Worm (Caenorhabditis elegans): ENCODE data around the gene C02B8.7.

Gene C02B8.7

DNA sequence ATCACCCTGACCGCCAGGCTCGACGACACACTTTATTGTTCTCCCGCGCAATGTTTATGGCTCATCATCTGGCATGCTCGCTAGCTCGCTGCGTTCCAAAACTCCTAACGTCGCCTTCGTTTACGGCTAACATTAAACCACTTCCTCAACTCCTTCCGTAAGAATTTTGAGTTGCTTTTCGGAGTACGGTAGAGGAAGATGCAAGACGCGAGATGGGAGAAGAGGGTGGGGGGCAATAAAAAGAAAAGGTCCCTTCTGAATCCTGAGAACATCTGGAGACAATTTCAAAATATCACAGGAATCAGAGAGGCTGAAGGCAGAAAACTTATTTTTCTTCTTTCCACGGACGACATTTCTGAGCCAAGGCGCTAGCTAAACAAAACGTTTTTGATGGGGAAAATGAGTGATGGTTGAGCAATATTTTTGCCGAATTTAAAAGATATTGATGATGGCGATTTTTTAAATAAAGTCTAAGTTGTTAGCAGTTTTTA is 19.8 kb downstream of the C02B8.7 start:
- TF ChIP-seq ets-7 (tag; optimal IDR thresholded peaks at IDR 0.05): no peak
- TF ChIP-seq tbx-11 (GFP tag; IDR thresholded peaks at IDR 0.05): no peak
- no peak for TF ChIP-seq ceh-36 (tag; optimal IDR thresholded peaks at IDR 0.05)

- TF ChIP-seq F13C5.2 (tag; optimal IDR thresholded peaks at IDR 0.05) (no peak), B0310.2 (tag; optimal IDR thresholded peaks at IDR 0.05) (no peak)
These were observed 21.5 kb downstream of the C02B8.7 start, which contains the start of gene hlh-8 for ce11 chrX:8116157-8116556. Gene hlh-8 (plus strand): TSS chrX:8116457.

- TF ChIP-seq ama-1 (optimal IDR thresholded peaks at IDR 0.05): no peak
- TF ChIP-seq tra-4 (tag; optimal IDR thresholded peaks at IDR 0.05): no peak
- TF ChIP-seq ets-7 (tag; optimal IDR thresholded peaks at IDR 0.05): no peak
- TF ChIP-seq ceh-13 (GFP tag; optimal IDR thresholded peaks at IDR 0.05): no peak
- TF ChIP-seq hmbx-1 (tag; optimal IDR thresholded peaks at IDR 0.05): no peak
- no peak for TF ChIP-seq tbx-37 (GFP tag; conservative IDR thresholded peaks at IDR 0.05)
These were observed 27.5 kb downstream of the C02B8.7 start, which contains the start of gene K07E3.1 for ce11 chrX:8110193-8110592. Gene K07E3.1 (plus strand): TSS chrX:8110439.

- TF ChIP-seq F13C5.2 (tag; optimal IDR thresholded peaks at IDR 0.05) (no peak), ets-7 (tag; optimal IDR thresholded peaks at IDR 0.05) (no peak), scrt-1 (GFP tag; IDR thresholded peaks at IDR 0.05) (no peak), ceh-36 (tag; optimal IDR thresholded peaks at IDR 0.05) (no peak), sea-1 (GFP tag; conservative IDR thresholded peaks at IDR 0.05) (no peak), hmg-4 (GFP tag; optimal IDR thresholded peaks at IDR 0.05) (no peak), B0310.2 (tag; optimal IDR thresholded peaks at IDR 0.05) (no peak)
These were observed 28.1 kb downstream of the C02B8.7 start for ce11 chrX:8109531-8109930.

DNA sequence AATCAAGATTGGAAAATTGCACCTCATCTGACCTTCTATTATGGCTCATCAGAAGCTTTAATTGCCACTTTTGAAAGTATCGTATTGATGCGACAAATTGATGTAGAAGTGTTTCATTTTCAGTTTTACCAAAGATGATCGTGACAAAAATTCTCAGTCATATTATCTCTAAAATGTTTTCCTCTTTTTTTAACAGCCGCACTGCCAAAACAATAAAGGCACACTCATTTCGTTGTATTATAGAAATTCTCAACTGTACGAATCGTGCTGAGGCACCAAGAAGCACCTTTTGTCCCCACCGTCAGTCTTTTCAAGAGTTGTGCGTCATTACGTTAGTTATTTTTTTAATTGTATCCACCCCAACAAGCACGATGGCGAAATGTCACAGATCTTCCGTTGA is 29.8 kb downstream of the C02B8.7 start, which contains the start of gene K07E3.9:
Gene K07E3.9, plus strand, starts transcription at position 301 of the 400 bp plus-strand sequence.
- TF ChIP-seq tbx-11 (GFP tag; IDR thresholded peaks at IDR 0.05) (no peak), hmg-4 (GFP tag; optimal IDR thresholded peaks at IDR 0.05) (no peak), scrt-1 (GFP tag; IDR thresholded peaks at IDR 0.05) (no peak), ama-1 (optimal IDR thresholded peaks at IDR 0.05) (no peak), pes-1 (GFP tag; IDR thresholded peaks at IDR 0.05) (no peak), tra-4 (tag; optimal IDR thresholded peaks at IDR 0.05) (no peak), ets-7 (tag; optimal IDR thresholded peaks at IDR 0.05) (no peak), flt-1 (GFP tag; IDR thresholded peaks at IDR 0.05) (no peak), ceh-36 (tag; optimal IDR thresholded peaks at IDR 0.05) (no peak), B0310.2 (tag; optimal IDR thresholded peaks at IDR 0.05) (no peak), aly-1 (tag; optimal IDR thresholded peaks at IDR 0.05) (no peak), sea-1 (GFP tag; conservative IDR thresholded peaks at IDR 0.05) (no peak), tbx-37 (GFP tag; conservative IDR thresholded peaks at IDR 0.05) (no peak), ceh-13 (GFP tag; optimal IDR thresholded peaks at IDR 0.05) (no peak)

DNA sequence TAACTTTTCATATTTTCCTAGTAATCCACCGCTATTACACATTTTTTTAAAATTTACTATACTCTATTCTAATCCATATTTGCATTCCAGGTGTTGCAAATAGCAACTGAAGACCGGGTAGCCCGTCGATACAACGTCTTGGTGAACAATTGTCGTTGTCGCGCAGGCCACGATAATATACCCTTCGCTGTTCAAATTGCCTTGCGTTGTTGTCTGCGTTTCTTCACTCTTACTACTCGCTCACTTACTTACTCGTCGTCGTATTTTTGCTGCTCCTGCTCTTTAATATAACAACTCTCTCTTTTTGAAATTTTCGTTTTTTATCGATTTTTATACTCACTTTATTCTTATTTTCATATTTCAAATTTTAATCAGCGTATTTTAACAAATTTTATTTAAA is 33.8 kb downstream of the C02B8.7 start, which contains the start of gene K07E3.2:
Gene K07E3.2, plus strand, starts transcription at position 400 of the 400 bp plus-strand sequence.
- TF ChIP-seq F13C5.2 (tag; optimal IDR thresholded peaks at IDR 0.05): no peak
- no peak for TF ChIP-seq ets-7 (tag; optimal IDR thresholded peaks at IDR 0.05)
- TF ChIP-seq ama-1 (optimal IDR thresholded peaks at IDR 0.05): no peak
- TF ChIP-seq tbx-11 (GFP tag; IDR thresholded peaks at IDR 0.05): no peak
- TF ChIP-seq scrt-1 (GFP tag; IDR thresholded peaks at IDR 0.05): no peak

DNA sequence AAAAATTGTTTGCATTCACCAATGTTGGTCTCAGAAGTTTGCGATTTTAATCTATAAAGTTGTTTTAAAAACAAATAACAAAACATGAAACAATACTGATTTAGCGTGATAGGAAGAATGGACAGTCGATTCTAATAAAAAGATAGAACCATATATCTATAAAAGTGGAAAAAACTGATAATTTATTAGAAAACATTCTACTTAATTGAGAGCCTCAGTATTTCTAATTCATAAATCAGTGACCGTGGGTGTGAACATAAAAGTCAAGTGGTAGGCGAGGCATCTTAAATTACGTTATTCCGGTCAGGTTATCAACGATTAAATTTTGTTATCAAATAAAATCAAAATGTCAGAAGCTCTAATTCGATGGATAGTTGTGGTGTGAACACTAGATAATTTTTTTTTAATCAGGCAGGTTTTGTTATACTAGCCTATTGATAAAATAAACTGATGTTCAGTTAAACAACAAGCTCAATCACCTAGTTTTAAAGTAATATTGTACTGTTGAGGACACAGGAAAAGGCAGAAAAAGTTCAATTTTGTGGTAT is 38.8 kb downstream of the C02B8.7 start, which contains the start of gene catp-5:
Gene catp-5, minus strand, starts transcription at position 51 of the 548 bp plus-strand sequence.
- TF ChIP-seq F13C5.2 (tag; optimal IDR thresholded peaks at IDR 0.05): no peak
- no peak for TF ChIP-seq tbx-37 (GFP tag; conservative IDR thresholded peaks at IDR 0.05)
- no peak for TF ChIP-seq ceh-13 (GFP tag; optimal IDR thresholded peaks at IDR 0.05)
- TF ChIP-seq sea-1 (GFP tag; conservative IDR thresholded peaks at IDR 0.05): no peak
- TF ChIP-seq B0310.2 (tag; optimal IDR thresholded peaks at IDR 0.05): no peak
- TF ChIP-seq hmg-4 (GFP tag; optimal IDR thresholded peaks at IDR 0.05): no peak
- no peak for TF ChIP-seq pes-1 (GFP tag; IDR thresholded peaks at IDR 0.05)
- no peak for TF ChIP-seq scrt-1 (GFP tag; IDR thresholded peaks at IDR 0.05)
- TF ChIP-seq aly-1 (tag; optimal IDR thresholded peaks at IDR 0.05): no peak
- TF ChIP-seq hnd-1 (tag; optimal IDR thresholded peaks at IDR 0.05): no peak
- TF ChIP-seq tra-4 (tag; optimal IDR thresholded peaks at IDR 0.05): no peak
- no peak for TF ChIP-seq ets-7 (tag; optimal IDR thresholded peaks at IDR 0.05)
- TF ChIP-seq flt-1 (GFP tag; IDR thresholded peaks at IDR 0.05): no peak
- TF ChIP-seq tbx-11 (GFP tag; IDR thresholded peaks at IDR 0.05): no peak
- no peak for TF ChIP-seq ama-1 (optimal IDR thresholded peaks at IDR 0.05)
- no peak for TF ChIP-seq hmbx-1 (tag; optimal IDR thresholded peaks at IDR 0.05)
- no peak for TF ChIP-seq ceh-36 (tag; optimal IDR thresholded peaks at IDR 0.05)

- TF ChIP-seq ama-1 (optimal IDR thresholded peaks at IDR 0.05) (no peak), pes-1 (GFP tag; IDR thresholded peaks at IDR 0.05) (no peak), sea-1 (GFP tag; conservative IDR thresholded peaks at IDR 0.05) (no peak), aly-1 (tag; optimal IDR thresholded peaks at IDR 0.05) (no peak), ceh-36 (tag; optimal IDR thresholded peaks at IDR 0.05) (no peak), ets-7 (tag; optimal IDR thresholded peaks at IDR 0.05) (no peak)
These were observed 47.8 kb downstream of the C02B8.7 start for ce11 chrX:8089916-8090315.

Data from whole organism, early embryonic.